Fruit fly (Drosophila melanogaster): Measurements from ENCODE around the gene CG32284.

dm6 chr3L:3178530-3179096 is 7.9 kb upstream of the CG32284 start, which contains the start of the genes MnM and Girdin:
- TF ChIP-seq Sin3A (optimal IDR thresholded peaks at IDR 0.05) (no peak), psq (optimal IDR thresholded peaks at IDR 0.05) (no peak), insv (optimal IDR thresholded peaks at IDR 0.05) (no peak), Myc (optimal IDR thresholded peaks at IDR 0.05) (no peak), h (optimal IDR thresholded peaks at IDR 0.05) (no peak), ttk (optimal IDR thresholded peaks at IDR 0.05) (no peak)
